Fruit fly (Drosophila melanogaster) whole organism, prepupa: ENCODE data around the gene CG14540.

ENCODE experiments used
- CG1621 ChIP-seq: fragments of 200-800 bp; sonication (Bioruptor generic); optimal IDR thresholded peaks from 3 replicates; lab custom pipeline; 2018; ENCODE audit warnings: missing biosample characterization, mild to moderate bottlenecking, missing genetic modification characterization
- CG7368 ChIP-seq: fragments of 200-800 bp; sonication (Bioruptor generic); optimal IDR thresholded peaks from 3 replicates; lab custom pipeline; 2016; ENCODE audit warnings: missing biosample characterization, missing genetic modification characterization
- CG8319 ChIP-seq: fragments of 200-800 bp; sonication (Bioruptor generic); optimal IDR thresholded peaks from 3 replicates; lab custom pipeline; 2016; ENCODE audit warnings: missing biosample characterization, missing genetic modification characterization
- Gug ChIP-seq: fragments of 200-800 bp; sonication (Bioruptor generic); IDR thresholded peaks from 2 replicates; pipeline ENCODE4 v1.3.6; 2022; ENCODE audit warnings: missing biosample characterization, missing genetic modification characterization
- OdsH ChIP-seq: fragments of 200-800 bp; sonication (Bioruptor generic); optimal IDR thresholded peaks from 3 replicates; lab custom pipeline; 2016; ENCODE audit warnings: missing biosample characterization, missing genetic modification characterization

DNA sequence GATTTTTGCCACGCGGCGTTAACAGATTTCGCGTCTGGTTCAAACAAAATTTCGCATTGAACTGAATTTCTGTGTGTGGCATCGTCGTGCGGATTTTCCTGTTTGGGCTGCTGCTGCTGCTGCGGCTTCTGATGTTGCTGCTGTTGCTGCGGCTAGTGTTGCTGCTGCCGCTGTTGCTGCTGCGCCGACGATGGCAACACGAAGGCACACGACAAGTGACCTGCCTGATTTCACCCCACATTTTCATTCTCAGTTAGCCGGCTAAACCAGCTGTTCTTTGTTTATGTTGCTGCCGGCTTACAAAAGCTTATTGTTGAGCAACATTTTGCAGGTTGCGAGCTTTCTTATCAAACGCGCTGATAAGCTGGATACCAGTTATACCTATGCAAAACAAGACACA lies 3.0 kb upstream of the CG14540 start, which contains the start of gene CCAP-R:
- TF ChIP-seq Gug (no peak), OdsH (GFP tag; lab: Kevin White, UChicago) (no peak), CG8319 (no peak), CG7368 (no peak), CG1621 (tag; lab: Kevin White, UChicago) (no peak)
